Fruit fly (Drosophila melanogaster) whole organism, prepupa: ENCODE measurements around the gene br.

Experiments
- Blimp-1 ChIP-seq: fragments of 200-800 bp; sonication (Bioruptor generic); optimal IDR thresholded peaks from 3 replicates; lab custom pipeline; 2017; ENCODE audit warnings: missing biosample characterization, missing genetic modification characterization, mild to moderate bottlenecking, moderate library complexity, missing genetic modification reagents
- CG10631 ChIP-seq: fragments of 200-800 bp; sonication (Bioruptor generic); optimal IDR thresholded peaks from 2 replicates; lab custom pipeline; 2016; ENCODE audit warnings: missing biosample characterization, missing genetic modification characterization
- CG11294 ChIP-seq: fragments of 200-800 bp; sonication (Bioruptor generic); IDR thresholded peaks from 2 replicates; pipeline ENCODE4 v1.3.6; 2022; ENCODE audit warnings: missing biosample characterization, missing genetic modification characterization
- CG11762 ChIP-seq: fragments of 200-800 bp; sonication (Bioruptor generic); optimal IDR thresholded peaks from 3 replicates; lab custom pipeline; 2016; ENCODE audit warnings: missing biosample characterization, missing genetic modification characterization; ENCODE audit not compliant: insufficient read depth
- CG11902 ChIP-seq: fragments of 200-800 bp; sonication (Bioruptor generic); optimal IDR thresholded peaks from 3 replicates; lab custom pipeline; 2016; ENCODE audit warnings: missing biosample characterization, missing genetic modification characterization
- CG15336 ChIP-seq: fragments of 200-800 bp; sonication (Bioruptor generic); IDR thresholded peaks from 2 replicates; pipeline ENCODE4 v1.3.6; 2022; ENCODE audit warnings: missing biosample characterization, missing genetic modification characterization
- CG1621 ChIP-seq: fragments of 200-800 bp; sonication (Bioruptor generic); optimal IDR thresholded peaks from 3 replicates; lab custom pipeline; 2018; ENCODE audit warnings: missing biosample characterization, mild to moderate bottlenecking, missing genetic modification characterization
- CG16779 ChIP-seq: fragments of 200-800 bp; sonication (Bioruptor generic); optimal IDR thresholded peaks from 3 replicates; lab custom pipeline; 2017; ENCODE audit warnings: missing biosample characterization, mild to moderate bottlenecking, missing genetic modification characterization
- CG3032 ChIP-seq: fragments of 200-800 bp; optimal IDR thresholded peaks from 2 replicates; lab custom pipeline; 2019; ENCODE audit warnings: missing biosample characterization, mild to moderate bottlenecking, missing genetic modification characterization, moderate library complexity
- CG31627 ChIP-seq: fragments of 200-800 bp; sonication (Bioruptor generic); optimal IDR thresholded peaks from 3 replicates; lab custom pipeline; 2016; ENCODE audit warnings: missing biosample characterization, missing genetic modification characterization
- CG32006 ChIP-seq: fragments of 200-800 bp; sonication (Bioruptor generic); optimal IDR thresholded peaks from 3 replicates; lab custom pipeline; 2017; ENCODE audit warnings: missing biosample characterization, mild to moderate bottlenecking, missing genetic modification characterization
- CG34406 ChIP-seq: fragments of 200-800 bp; sonication (Bioruptor generic); optimal IDR thresholded peaks from 3 replicates; lab custom pipeline; 2016; ENCODE audit warnings: missing biosample characterization, missing genetic modification characterization
- CG3919 ChIP-seq: fragments of 200-800 bp; sonication (Bioruptor generic); optimal IDR thresholded peaks from 3 replicates; lab custom pipeline; 2016; ENCODE audit warnings: missing biosample characterization, missing genetic modification characterization
- CG4318 ChIP-seq: fragments of 200-800 bp; sonication (Bioruptor generic); optimal IDR thresholded peaks from 3 replicates; lab custom pipeline; 2017; ENCODE audit warnings: missing biosample characterization, mild to moderate bottlenecking, missing genetic modification characterization
- CG6276 ChIP-seq: fragments of 200-800 bp; sonication (Bioruptor generic); optimal IDR thresholded peaks from 2 replicates; lab custom pipeline; 2017; ENCODE audit warnings: missing biosample characterization, mild to moderate bottlenecking, missing genetic modification characterization
- CG6792 ChIP-seq: fragments of 200-800 bp; sonication (Bioruptor generic); optimal IDR thresholded peaks from 3 replicates; lab custom pipeline; 2016; ENCODE audit warnings: missing biosample characterization, missing genetic modification characterization
- CG6808 ChIP-seq: fragments of 200-800 bp; sonication (Bioruptor generic); optimal IDR thresholded peaks from 3 replicates; lab custom pipeline; 2017; ENCODE audit warnings: missing biosample characterization, missing genetic modification characterization, mild to moderate bottlenecking, moderate library complexity, missing genetic modification reagents
- CG6854 ChIP-seq: fragments of 200-800 bp; sonication (Bioruptor generic); optimal IDR thresholded peaks from 2 replicates; lab custom pipeline; 2017; ENCODE audit warnings: missing biosample characterization, mild to moderate bottlenecking, missing genetic modification characterization
- CG7368 ChIP-seq: fragments of 200-800 bp; sonication (Bioruptor generic); optimal IDR thresholded peaks from 3 replicates; lab custom pipeline; 2016; ENCODE audit warnings: missing biosample characterization, missing genetic modification characterization
- CG9139 ChIP-seq: fragments of 200-800 bp; sonication (Bioruptor generic); optimal IDR thresholded peaks from 3 replicates; lab custom pipeline; 2017; ENCODE audit warnings: missing biosample characterization, mild to moderate bottlenecking, missing genetic modification characterization
- Eip75B ChIP-seq: fragments of 200-800 bp; sonication (Bioruptor generic); optimal IDR thresholded peaks from 3 replicates; lab custom pipeline; 2016; ENCODE audit warnings: missing biosample characterization, missing genetic modification characterization
- Eip78C ChIP-seq: fragments of 200-800 bp; sonication (Bioruptor generic); peaks from one replicate; lab custom pipeline; 2016; ENCODE audit warnings: missing biosample characterization, missing genetic modification characterization
- Eip93F ChIP-seq: fragments of 200-800 bp; sonication (Bioruptor generic); optimal IDR thresholded peaks from 2 replicates; lab custom pipeline; 2016; ENCODE audit warnings: missing biosample characterization, mild to moderate bottlenecking, missing genetic modification characterization
- Ets21C ChIP-seq: fragments of 200-800 bp; sonication (Bioruptor generic); optimal IDR thresholded peaks from 3 replicates; lab custom pipeline; 2016; ENCODE audit warnings: missing biosample characterization, missing genetic modification characterization
- Gug ChIP-seq: fragments of 200-800 bp; sonication (Bioruptor generic); IDR thresholded peaks from 2 replicates; pipeline ENCODE4 v1.3.6; 2022; ENCODE audit warnings: missing biosample characterization, missing genetic modification characterization
- Hr38 ChIP-seq: sonication (Bioruptor generic); optimal IDR thresholded peaks from 2 replicates; lab custom pipeline; 2016; ENCODE audit warnings: missing biosample characterization, missing genetic modification characterization
- Hr4 ChIP-seq: fragments of 200-800 bp; sonication (Bioruptor generic); optimal IDR thresholded peaks from 3 replicates; lab custom pipeline; 2016; ENCODE audit warnings: missing biosample characterization, missing genetic modification characterization
- Lpt ChIP-seq: fragments of 200-800 bp; sonication (Bioruptor generic); optimal IDR thresholded peaks from 3 replicates; lab custom pipeline; 2016; ENCODE audit warnings: missing biosample characterization, missing genetic modification characterization
- Met ChIP-seq: fragments of 200-800 bp; sonication (Bioruptor generic); optimal IDR thresholded peaks from 3 replicates; lab custom pipeline; 2016; ENCODE audit warnings: missing biosample characterization, missing genetic modification characterization
- OdsH ChIP-seq: fragments of 200-800 bp; sonication (Bioruptor generic); optimal IDR thresholded peaks from 3 replicates; lab custom pipeline; 2016; ENCODE audit warnings: missing biosample characterization, missing genetic modification characterization
- Smox ChIP-seq: fragments of 200-800 bp; sonication (Bioruptor generic); optimal IDR thresholded peaks from 3 replicates; lab custom pipeline; 2016; ENCODE audit warnings: missing biosample characterization, missing genetic modification characterization
- Sox14 ChIP-seq: fragments of 200-800 bp; sonication (Bioruptor generic); optimal IDR thresholded peaks from 3 replicates; lab custom pipeline; 2016; ENCODE audit warnings: missing biosample characterization, missing genetic modification characterization
- Sox15 ChIP-seq: fragments of 200-800 bp; sonication (Bioruptor generic); optimal IDR thresholded peaks from 3 replicates; lab custom pipeline; 2016; ENCODE audit warnings: missing biosample characterization, missing genetic modification characterization
- achi ChIP-seq: fragments of 200-800 bp; sonication (Bioruptor generic); optimal IDR thresholded peaks from 3 replicates; lab custom pipeline; 2016; ENCODE audit warnings: missing biosample characterization, missing genetic modification characterization
- dsx ChIP-seq: fragments of 200-800 bp; optimal IDR thresholded peaks from 3 replicates; lab custom pipeline; 2019; ENCODE audit warnings: missing biosample characterization, mild to moderate bottlenecking, missing genetic modification characterization, moderate library complexity; ENCODE audit not compliant: poor library complexity, severe bottlenecking
- fd59A ChIP-seq: fragments of 200-800 bp; sonication (Bioruptor generic); optimal IDR thresholded peaks from 2 replicates; lab custom pipeline; 2017; ENCODE audit warnings: missing biosample characterization, mild to moderate bottlenecking, missing genetic modification characterization, missing genetic modification reagents
- lz ChIP-seq: fragments of 200-800 bp; sonication (Bioruptor generic); optimal IDR thresholded peaks from 3 replicates; lab custom pipeline; 2016; ENCODE audit warnings: missing biosample characterization, missing genetic modification characterization
- net ChIP-seq: fragments of 200-800 bp; sonication (Bioruptor generic); optimal IDR thresholded peaks from 3 replicates; lab custom pipeline; 2016; ENCODE audit warnings: missing biosample characterization, missing genetic modification characterization
- pdm3 ChIP-seq: fragments of 200-800 bp; sonication (Bioruptor generic); optimal IDR thresholded peaks from 3 replicates; lab custom pipeline; 2016; ENCODE audit warnings: missing biosample characterization, missing genetic modification characterization
- salr ChIP-seq, 2 experiments: fragments of 200-800 bp; sonication (Bioruptor generic); optimal IDR thresholded peaks; 3 replicates each; lab custom pipeline; 2016 to 2018; ENCODE audit warnings: missing biosample characterization in 2 of 2, missing genetic modification characterization in 2 of 2, mild to moderate bottlenecking in 1 of 2
- spab ChIP-seq: fragments of 200-800 bp; sonication (Bioruptor generic); optimal IDR thresholded peaks from 2 replicates; lab custom pipeline; 2017; ENCODE audit warnings: missing biosample characterization, mild to moderate bottlenecking, missing genetic modification characterization, missing genetic modification reagents
- ss ChIP-seq, 2 experiments: fragments of 200-800 bp; sonication (Bioruptor generic); optimal IDR thresholded peaks; 2 replicates in 1 of 2; 3 replicates in 1 of 2; lab custom pipeline; 2017 to 2018; ENCODE audit warnings: mild to moderate bottlenecking in 2 of 2, missing biosample characterization in 2 of 2, missing genetic modification characterization in 2 of 2, moderate library complexity in 1 of 2
- svp ChIP-seq: fragments of 200-800 bp; sonication (Bioruptor generic); peaks from one replicate; lab custom pipeline; 2016; ENCODE audit warnings: missing biosample characterization, missing genetic modification characterization
- topi ChIP-seq: fragments of 200-800 bp; sonication (Bioruptor generic); optimal IDR thresholded peaks from 3 replicates; lab custom pipeline; 2016; ENCODE audit warnings: missing biosample characterization, missing genetic modification characterization
- vri ChIP-seq: fragments of 200-800 bp; sonication (Bioruptor generic); optimal IDR thresholded peaks from 3 replicates; lab custom pipeline; 2016; ENCODE audit warnings: missing biosample characterization, mild to moderate bottlenecking, missing genetic modification characterization

br gene

dm6 chrX:1616896-1617401, 42.0 kb downstream of the br start:
- TF ChIP-seq Met (GFP tag; lab: Kevin White, UChicago) (peak; percentile 25), CG4318 (GFP tag; lab: Kevin White, UChicago) (no peak), net (GFP tag; lab: Kevin White, UChicago) (peak; percentile 3), CG6854 (GFP tag; lab: Kevin White, UChicago) (peak; percentile 27), CG6792 (GFP tag; lab: Kevin White, UChicago) (no peak), CG3032 (tag; lab: Kevin White, UChicago) (no peak), dsx (GFP tag; lab: Kevin White, UChicago) (no peak), CG32006 (GFP tag; lab: Kevin White, UChicago) (no peak), salr (GFP tag; optimal IDR thresholded peaks at IDR 0.05; lab: Kevin White, UChicago) (no peak), Ets21C (GFP tag; lab: Kevin White, UChicago) (no peak), CG3919 (GFP tag; lab: Kevin White, UChicago) (no peak), Eip75B (peak; percentile 13), OdsH (GFP tag; lab: Kevin White, UChicago) (no peak), CG34406 (GFP tag; lab: Kevin White, UChicago) (no peak), spab (no peak), Blimp-1 (GFP tag; lab: Kevin White, UChicago) (no peak), topi (no peak), CG11902 (GFP tag; lab: Kevin White, UChicago) (no peak), fd59A (GFP tag; lab: Kevin White, UChicago) (no peak), CG1621 (tag; lab: Kevin White, UChicago) (no peak), lz (GFP tag; lab: Kevin White, UChicago) (peak; percentile 5), CG6276 (GFP tag; lab: Kevin White, UChicago) (no peak), Eip78C (GFP tag; lab: Kevin White, UChicago) (peak; percentile 27), achi (GFP tag; lab: Kevin White, UChicago) (no peak), ss (GFP tag; optimal IDR thresholded peaks at IDR 0.05; lab: Kevin White, UChicago) (peak; percentile 23 to 26), svp (GFP tag; lab: Kevin White, UChicago) (peak; percentile 94), vri (GFP tag; lab: Kevin White, UChicago) (peak; percentile 82), CG6808 (GFP tag; lab: Kevin White, UChicago) (no peak), CG15336 (no peak), Sox14 (GFP tag; lab: Kevin White, UChicago) (peak; percentile 22), Hr4 (GFP tag; lab: Kevin White, UChicago) (no peak), Eip93F (GFP tag; lab: Kevin White, UChicago) (peak; percentile 51)

DNA sequence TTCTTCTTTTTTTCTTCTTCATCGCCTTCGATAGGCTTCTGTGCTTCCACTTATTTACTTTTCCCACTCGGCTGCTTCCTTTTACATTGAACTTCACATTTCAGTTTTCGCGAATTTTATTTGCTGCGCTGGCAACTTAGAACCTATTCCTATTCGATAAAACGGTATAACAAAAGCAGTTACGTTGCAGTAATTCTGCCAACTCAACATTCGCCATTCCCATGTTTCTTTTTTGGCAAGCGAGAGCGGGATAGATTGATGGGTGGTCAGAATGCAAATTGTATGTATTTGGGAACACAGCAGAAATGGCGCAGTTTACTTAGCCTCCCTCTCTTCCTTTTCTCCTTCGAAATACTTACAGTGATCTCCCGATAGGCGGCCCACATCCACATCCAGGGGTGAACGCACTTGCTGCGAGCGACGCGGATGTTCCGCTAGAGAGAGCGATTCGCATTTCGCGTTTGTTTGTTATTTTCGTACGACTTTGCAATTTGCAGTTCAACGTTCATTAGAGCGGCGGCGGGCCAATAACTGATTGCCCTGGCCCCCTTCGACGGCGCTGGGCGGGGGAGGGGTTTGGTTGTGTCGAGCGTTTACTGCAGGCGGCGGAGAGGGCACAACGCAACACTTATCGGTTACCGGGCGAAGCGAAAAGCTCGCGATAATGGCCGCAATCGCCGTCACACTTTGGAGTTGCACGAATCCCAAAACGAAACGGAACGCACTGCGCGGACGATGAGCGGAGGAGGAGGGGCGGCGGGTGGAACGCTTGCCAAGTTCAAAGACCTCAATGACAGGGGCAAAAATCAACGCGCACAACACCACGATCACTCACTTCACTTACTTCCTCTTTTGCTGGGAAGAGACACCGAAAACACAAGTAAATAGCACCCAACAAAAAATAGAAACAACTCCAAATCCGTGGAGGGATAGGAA, 43.0 kb downstream of the br start:
- peak; percentile 40 for TF ChIP-seq Hr4 (GFP tag; lab: Kevin White, UChicago)
- no peak for TF ChIP-seq CG10631 (GFP tag; lab: Kevin White, UChicago)
- no peak for TF ChIP-seq Hr38 (GFP tag; lab: Kevin White, UChicago)
- TF ChIP-seq CG9139: no peak
- peak; percentile 49 for TF ChIP-seq Gug (GFP tag; lab: Robert Waterston, UW)
- peak; percentile 53 for TF ChIP-seq CG15336
- peak; percentile 39 for TF ChIP-seq CG32006 (GFP tag; lab: Kevin White, UChicago)
- no peak for TF ChIP-seq CG6792 (GFP tag; lab: Kevin White, UChicago)
- peak; percentile 24 for TF ChIP-seq lz (GFP tag; lab: Kevin White, UChicago)
- TF ChIP-seq Sox15: no peak
- TF ChIP-seq Smox (GFP tag; lab: Kevin White, UChicago): peak; percentile 20
- TF ChIP-seq CG34406 (GFP tag; lab: Kevin White, UChicago): peak; percentile 0
- no peak for TF ChIP-seq Met (GFP tag; lab: Kevin White, UChicago)
- TF ChIP-seq CG4318 (GFP tag; lab: Kevin White, UChicago): no peak
- TF ChIP-seq CG11762 (GFP tag; lab: Kevin White, UChicago): no peak
- no peak for TF ChIP-seq CG11294 (GFP tag; lab: Robert Waterston, UW)
- TF ChIP-seq svp (GFP tag; lab: Kevin White, UChicago): peak; percentile 97
- TF ChIP-seq Lpt (GFP tag; lab: Kevin White, UChicago): no peak
- no peak for TF ChIP-seq achi (GFP tag; lab: Kevin White, UChicago)
- peak; percentile 44 for TF ChIP-seq CG31627 (GFP tag; lab: Kevin White, UChicago)
- TF ChIP-seq pdm3: peak; percentile 40
- no peak for TF ChIP-seq CG7368 (GFP tag; lab: Kevin White, UChicago)
- peak; percentile 19 for TF ChIP-seq Eip78C (GFP tag; lab: Kevin White, UChicago)
- TF ChIP-seq Blimp-1 (GFP tag; lab: Kevin White, UChicago): no peak
- TF ChIP-seq salr (GFP tag; optimal IDR thresholded peaks at IDR 0.05; lab: Kevin White, UChicago): peak in 1 of 2 experiments; percentile 1
- TF ChIP-seq CG16779 (tag; lab: Kevin White, UChicago): no peak
- no peak for TF ChIP-seq CG3032 (tag; lab: Kevin White, UChicago)
- no peak for TF ChIP-seq CG3919 (GFP tag; lab: Kevin White, UChicago)
- TF ChIP-seq Sox14 (GFP tag; lab: Kevin White, UChicago): peak; percentile 61
- peak; percentile 21 for TF ChIP-seq topi
